Worm (Caenorhabditis elegans) whole organism, early embryonic: ENCODE data around the gene prk-1.

ENCODE experiments used
- aly-1 ChIP-seq: sonication (generic microtip); optimal IDR thresholded peaks from 2 replicates; lab custom pipeline; 2016; ENCODE audit warnings: missing genetic modification characterization, missing compliant biosample characterization
- ama-1 ChIP-seq: fragments of 150-350 bp; optimal IDR thresholded peaks from 2 replicates; lab custom pipeline; 2014
- ceh-36 ChIP-seq: sonication (generic microtip); optimal IDR thresholded peaks from 2 replicates; lab custom pipeline; 2016; ENCODE audit warnings: missing genetic modification characterization, inconsistent platforms, missing compliant biosample characterization

- TF ChIP-seq aly-1 (no peak), ceh-36 (tag; lab: Kevin White, UChicago) (no peak), ama-1 (lab: Kevin White, UChicago) (no peak)
These were observed 15.0 kb upstream of the prk-1 start for ce11 chrIII:6974952-6975351.
